Worm (Caenorhabditis elegans): ENCODE data around the gene C01G12.13.

Gene C01G12.13

DNA sequence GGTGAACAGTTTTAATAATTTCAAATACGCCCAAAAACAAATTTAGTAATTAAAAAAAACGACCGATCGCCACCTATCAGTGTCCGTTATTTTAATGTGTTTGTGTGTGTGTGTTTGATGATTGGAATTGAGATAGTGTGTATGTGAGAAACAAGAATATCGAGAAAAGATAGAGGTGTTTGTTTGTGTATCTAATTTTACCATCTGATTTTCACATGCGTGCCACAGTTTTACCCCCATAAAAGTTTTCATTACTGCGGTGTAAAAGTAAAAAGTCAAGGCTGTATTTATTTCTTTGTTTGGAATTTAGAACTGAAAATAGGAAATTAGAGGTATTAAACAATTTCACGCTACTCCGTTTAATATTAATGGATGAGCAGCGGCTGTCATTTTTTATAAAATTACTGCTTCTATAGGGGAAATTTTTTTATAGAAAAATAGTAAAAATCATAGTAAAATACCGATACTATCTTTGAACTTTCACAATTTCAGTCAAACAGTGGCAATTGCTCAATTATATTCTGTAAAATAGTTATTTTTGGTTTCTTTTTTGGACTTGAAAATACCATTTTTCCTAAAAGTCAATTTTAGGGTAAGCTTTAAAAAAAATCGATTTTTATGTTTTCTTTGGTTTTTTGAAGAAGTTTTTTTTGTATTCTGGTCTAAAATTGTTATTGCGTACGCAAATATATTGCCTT lies 23.6 kb downstream of the C01G12.13 start:
- peak; percentile 26 for TF ChIP-seq blmp-1 (tag; optimal IDR thresholded peaks at IDR 0.05; ENCODE audit: insufficient read depth)
- TF ChIP-seq ztf-11 (tag; optimal IDR thresholded peaks at IDR 0.05) = no peak
- no peak for TF ChIP-seq mbf-1 (tag; optimal IDR thresholded peaks at IDR 0.05)
- no peak for TF ChIP-seq nhr-10 (tag; optimal IDR thresholded peaks at IDR 0.05)
- TF ChIP-seq zag-1 (tag; optimal IDR thresholded peaks at IDR 0.05) = no peak
- no peak for TF ChIP-seq R02D3.7 (tag; optimal IDR thresholded peaks at IDR 0.05)
- TF ChIP-seq alr-1 (tag; optimal IDR thresholded peaks at IDR 0.05) = no peak
- TF ChIP-seq peb-1 (tag; optimal IDR thresholded peaks at IDR 0.05) = no peak
- TF ChIP-seq ceh-82 (tag; optimal IDR thresholded peaks at IDR 0.05) = no peak
- peak; percentile 31 for TF ChIP-seq crh-2 (tag; optimal IDR thresholded peaks at IDR 0.05)
- TF ChIP-seq sma-9 (GFP tag; optimal IDR thresholded peaks at IDR 0.05) = peak; percentile 68
- no peak for TF ChIP-seq sma-9 (tag; optimal IDR thresholded peaks at IDR 0.05)
- no peak for TF ChIP-seq ztf-1 (GFP tag; conservative IDR thresholded peaks at IDR 0.05)
- no peak for TF ChIP-seq nhr-77 (tag; optimal IDR thresholded peaks at IDR 0.05)
- TF ChIP-seq elt-3 (tag; optimal IDR thresholded peaks at IDR 0.05) = no peak
- TF ChIP-seq lsy-2 (tag; optimal IDR thresholded peaks at IDR 0.05) = peak in 1 of 2 experiments; percentile 11
- TF ChIP-seq fos-1 (tag; optimal IDR thresholded peaks at IDR 0.05) = peak; percentile 44
- TF ChIP-seq mdl-1 (tag; optimal IDR thresholded peaks at IDR 0.05) = no peak
- peak; percentile 36 for TF ChIP-seq nhr-129 (tag; optimal IDR thresholded peaks at IDR 0.05)
- TF ChIP-seq sma-3 (GFP tag; optimal IDR thresholded peaks at IDR 0.05) = peak; percentile 15
- no peak for TF ChIP-seq elt-1 (tag; optimal IDR thresholded peaks at IDR 0.05)
- TF ChIP-seq Y55F3AM.14 (GFP tag; optimal IDR thresholded peaks at IDR 0.05) = no peak
- no peak for TF ChIP-seq nhr-23 (tag; optimal IDR thresholded peaks at IDR 0.05)
- no peak for TF ChIP-seq ZK546.5 (tag; optimal IDR thresholded peaks at IDR 0.05)
- TF ChIP-seq nhr-25 (tag; optimal IDR thresholded peaks at IDR 0.05) = peak; percentile 27
- TF ChIP-seq unc-39 (tag; optimal IDR thresholded peaks at IDR 0.05) = no peak
- TF ChIP-seq skn-1 (tag; optimal IDR thresholded peaks at IDR 0.05) = no peak
- TF ChIP-seq aly-2 (tag; optimal IDR thresholded peaks at IDR 0.05) = no peak
- TF ChIP-seq ceh-16 (tag; optimal IDR thresholded peaks at IDR 0.05) = no peak

DNA sequence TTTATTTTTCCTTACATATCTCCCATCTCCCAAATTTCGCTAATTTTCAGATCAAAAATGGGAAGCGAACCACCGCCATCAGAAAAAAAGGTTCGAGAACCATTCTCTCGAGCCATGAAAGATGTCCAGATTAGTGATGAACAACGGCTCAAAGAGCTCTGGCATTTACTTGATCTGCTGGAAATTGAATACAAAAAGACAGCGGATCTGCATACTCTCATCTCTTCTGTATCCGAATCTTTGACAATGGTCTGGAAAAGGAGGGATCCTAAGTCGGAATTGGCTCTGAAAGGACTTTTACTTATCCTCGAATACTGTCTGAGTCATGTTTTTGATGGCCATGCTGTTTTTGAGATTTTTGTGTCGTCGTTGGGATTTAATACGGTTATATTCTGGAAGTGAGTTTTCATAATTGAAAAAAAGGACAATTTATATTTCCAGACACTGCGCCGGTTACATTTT lies 24.4 kb downstream of the C01G12.13 start, which contains the start of gene tps-2:
tps-2 (plus strand) TSS at position 51 of the 462 bp plus-strand sequence.
- TF ChIP-seq ztf-1 (GFP tag; conservative IDR thresholded peaks at IDR 0.05) (no peak), ZK546.5 (tag; optimal IDR thresholded peaks at IDR 0.05) (no peak), nhr-10 (tag; optimal IDR thresholded peaks at IDR 0.05) (no peak), ztf-11 (tag; optimal IDR thresholded peaks at IDR 0.05) (no peak), nhr-11 (tag; optimal IDR thresholded peaks at IDR 0.05) (no peak), ama-1 (optimal IDR thresholded peaks at IDR 0.05) (peak; percentile 60)

DNA sequence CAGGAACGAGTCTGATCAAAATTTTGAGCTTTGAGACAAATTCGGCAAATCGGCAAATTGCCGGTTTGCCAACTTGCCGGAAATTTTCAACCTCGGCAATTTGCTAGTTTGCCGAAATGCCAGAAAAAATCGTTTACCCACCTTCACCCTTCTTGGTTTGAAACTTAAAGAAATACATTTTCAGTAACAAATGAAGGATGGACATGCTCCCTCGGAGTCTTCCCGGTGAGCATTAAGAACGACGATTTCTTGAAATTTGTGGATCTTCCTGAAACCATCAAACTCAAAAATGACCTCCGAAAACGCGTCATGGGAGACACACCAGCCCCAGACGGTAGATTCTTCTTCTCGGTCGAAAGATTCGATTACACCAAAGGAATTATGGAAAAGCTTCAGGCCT lies 26.2 kb downstream of the C01G12.13 start:
- TF ChIP-seq F13H6.1 (tag; optimal IDR thresholded peaks at IDR 0.05) = no peak
- TF ChIP-seq nhr-23 (tag; optimal IDR thresholded peaks at IDR 0.05) = no peak
- TF ChIP-seq nhr-6 (tag; optimal IDR thresholded peaks at IDR 0.05) = no peak
- no peak for TF ChIP-seq gmeb-1 (tag; optimal IDR thresholded peaks at IDR 0.05)
- no peak for TF ChIP-seq mdl-1 (tag; optimal IDR thresholded peaks at IDR 0.05)
- no peak for TF ChIP-seq nhr-25 (tag; optimal IDR thresholded peaks at IDR 0.05)
- no peak for TF ChIP-seq Y55F3AM.14 (GFP tag; optimal IDR thresholded peaks at IDR 0.05)
- TF ChIP-seq egl-27 (tag; optimal IDR thresholded peaks at IDR 0.05) = no peak

DNA sequence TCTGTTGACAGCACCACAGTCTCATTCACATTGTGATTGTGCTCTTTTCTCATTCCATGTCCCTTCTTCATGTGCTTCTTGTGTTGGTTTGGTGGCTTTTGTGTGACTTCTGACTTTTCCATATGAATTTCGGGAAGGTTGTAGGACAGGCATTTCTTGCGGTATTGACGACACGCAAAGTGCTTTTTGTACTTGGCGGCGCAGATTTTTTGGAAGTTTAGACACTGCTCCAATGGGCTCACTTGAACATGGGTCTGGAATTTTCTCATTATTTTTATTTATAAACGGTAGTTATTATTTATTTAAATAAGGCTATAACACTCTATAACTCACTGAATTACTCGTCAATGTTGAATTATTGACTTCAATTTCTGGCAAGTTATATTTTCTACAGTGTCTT lies 27.7 kb downstream of the C01G12.13 start:
- TF ChIP-seq R02D3.7 (tag; optimal IDR thresholded peaks at IDR 0.05) (no peak), unc-55 (GFP tag; optimal IDR thresholded peaks at IDR 0.05) (no peak), mab-5 (tag; optimal IDR thresholded peaks at IDR 0.05) (no peak), nhr-129 (tag; optimal IDR thresholded peaks at IDR 0.05) (no peak), unc-39 (tag; optimal IDR thresholded peaks at IDR 0.05) (no peak), nhr-23 (tag; optimal IDR thresholded peaks at IDR 0.05) (no peak), peb-1 (tag; optimal IDR thresholded peaks at IDR 0.05) (no peak), ztf-11 (tag; optimal IDR thresholded peaks at IDR 0.05) (no peak)

Measured in whole organism, L2 larva.